Worm (Caenorhabditis elegans): ENCODE results near the gene che-7.

Gene che-7

ce11 chrV:7977701-7978461 is 8.9 kb upstream of the che-7 start, which contains the start of gene let-413:
Gene let-413 (minus strand): TSS chrV:7977776.
- TF ChIP-seq jun-1 (tag; optimal IDR thresholded peaks at IDR 0.05): no peak
- no peak for TF ChIP-seq ceh-16 (tag; optimal IDR thresholded peaks at IDR 0.05)
- TF ChIP-seq nhr-77 (tag; optimal IDR thresholded peaks at IDR 0.05): no peak
- no peak for TF ChIP-seq R02D3.7 (tag; optimal IDR thresholded peaks at IDR 0.05)
- no peak for TF ChIP-seq lin-15B (tag; optimal IDR thresholded peaks at IDR 0.05)
- TF ChIP-seq snpc-4 (tag; optimal IDR thresholded peaks at IDR 0.05): no peak
- no peak for TF ChIP-seq nhr-67 (tag; optimal IDR thresholded peaks at IDR 0.05)
- TF ChIP-seq egl-5 (tag; optimal IDR thresholded peaks at IDR 0.05): no peak
- no peak for TF ChIP-seq aly-2 (tag; optimal IDR thresholded peaks at IDR 0.05)
- TF ChIP-seq fkh-2 (tag; optimal IDR thresholded peaks at IDR 0.05): no peak
- TF ChIP-seq fos-1 (tag; optimal IDR thresholded peaks at IDR 0.05): no peak
- TF ChIP-seq mdl-1 (tag; optimal IDR thresholded peaks at IDR 0.05): no peak
- no peak for TF ChIP-seq ztf-4 (tag; optimal IDR thresholded peaks at IDR 0.05)
- no peak for TF ChIP-seq nhr-43 (tag; optimal IDR thresholded peaks at IDR 0.05; ENCODE audit: poor library complexity, severe bottlenecking)
- TF ChIP-seq sea-2 (GFP tag; optimal IDR thresholded peaks at IDR 0.05): no peak
- no peak for TF ChIP-seq skn-1 (tag; optimal IDR thresholded peaks at IDR 0.05)
- TF ChIP-seq nhr-11 (tag; optimal IDR thresholded peaks at IDR 0.05): no peak
- TF ChIP-seq nhr-12 (tag; optimal IDR thresholded peaks at IDR 0.05): no peak
- TF ChIP-seq ZK546.5 (tag; optimal IDR thresholded peaks at IDR 0.05): no peak
- TF ChIP-seq pqm-1 (tag; optimal IDR thresholded peaks at IDR 0.05): peak; percentile 67
- peak; percentile 62 for TF ChIP-seq elt-2 (tag; optimal IDR thresholded peaks at IDR 0.05)
- peak; percentile 25 for TF ChIP-seq nfya-1 (tag; optimal IDR thresholded peaks at IDR 0.05; ENCODE audit: insufficient read depth)
- TF ChIP-seq pha-4 (tag; optimal IDR thresholded peaks at IDR 0.05): peak; percentile 47

ce11 chrV:7971376-7971775 is 2.4 kb upstream of the che-7 start:
- TF ChIP-seq nhr-67 (tag; optimal IDR thresholded peaks at IDR 0.05) (no peak), unc-39 (tag; optimal IDR thresholded peaks at IDR 0.05) (no peak), elt-2 (tag; optimal IDR thresholded peaks at IDR 0.05) (no peak), lsy-12 (tag; optimal IDR thresholded peaks at IDR 0.05) (no peak), zag-1 (tag; optimal IDR thresholded peaks at IDR 0.05) (no peak), egl-27 (tag; optimal IDR thresholded peaks at IDR 0.05) (no peak), fkh-10 (GFP tag; optimal IDR thresholded peaks at IDR 0.05) (no peak), nhr-237 (tag; optimal IDR thresholded peaks at IDR 0.05) (no peak), nhr-77 (tag; optimal IDR thresholded peaks at IDR 0.05) (no peak), nhr-23 (tag; optimal IDR thresholded peaks at IDR 0.05) (no peak), nhr-76 (tag; optimal IDR thresholded peaks at IDR 0.05) (no peak), fkh-2 (tag; optimal IDR thresholded peaks at IDR 0.05) (no peak), nfya-1 (tag; optimal IDR thresholded peaks at IDR 0.05; ENCODE audit: insufficient read depth) (no peak), ZK546.5 (tag; optimal IDR thresholded peaks at IDR 0.05) (no peak), jun-1 (tag; optimal IDR thresholded peaks at IDR 0.05) (no peak)

ce11 chrV:7970519-7970918 is 1.5 kb upstream of the che-7 start:
- TF ChIP-seq nhr-77 (tag; optimal IDR thresholded peaks at IDR 0.05) (no peak), nhr-23 (tag; optimal IDR thresholded peaks at IDR 0.05) (no peak), nhr-28 (tag; optimal IDR thresholded peaks at IDR 0.05) (no peak), egl-5 (tag; optimal IDR thresholded peaks at IDR 0.05) (no peak), ceh-82 (tag; optimal IDR thresholded peaks at IDR 0.05) (no peak), hmg-11 (tag; optimal IDR thresholded peaks at IDR 0.05) (no peak), lin-39 (tag; optimal IDR thresholded peaks at IDR 0.05) (no peak), nfya-1 (tag; optimal IDR thresholded peaks at IDR 0.05; ENCODE audit: insufficient read depth) (no peak)

ce11 chrV:7964429-7964828 is 4.6 kb downstream of the che-7 start:
- TF ChIP-seq ztf-4 (tag; optimal IDR thresholded peaks at IDR 0.05): no peak
- no peak for TF ChIP-seq ceh-16 (tag; optimal IDR thresholded peaks at IDR 0.05)
- TF ChIP-seq egl-27 (tag; optimal IDR thresholded peaks at IDR 0.05): no peak
- TF ChIP-seq nhr-67 (tag; optimal IDR thresholded peaks at IDR 0.05): no peak
- TF ChIP-seq fos-1 (tag; optimal IDR thresholded peaks at IDR 0.05): no peak
- no peak for TF ChIP-seq tbx-2 (tag; optimal IDR thresholded peaks at IDR 0.05)
- no peak for TF ChIP-seq pha-4 (tag; optimal IDR thresholded peaks at IDR 0.05)
- TF ChIP-seq R02D3.7 (tag; optimal IDR thresholded peaks at IDR 0.05): no peak
- no peak for TF ChIP-seq snpc-4 (tag; optimal IDR thresholded peaks at IDR 0.05)
- no peak for TF ChIP-seq nhr-28 (tag; optimal IDR thresholded peaks at IDR 0.05)
- TF ChIP-seq ceh-9 (tag; optimal IDR thresholded peaks at IDR 0.05): no peak
- no peak for TF ChIP-seq nfya-1 (tag; optimal IDR thresholded peaks at IDR 0.05; ENCODE audit: insufficient read depth)
- no peak for TF ChIP-seq nhr-43 (tag; optimal IDR thresholded peaks at IDR 0.05; ENCODE audit: poor library complexity, severe bottlenecking)
- TF ChIP-seq skn-1 (tag; optimal IDR thresholded peaks at IDR 0.05): no peak
- TF ChIP-seq nhr-25 (tag; optimal IDR thresholded peaks at IDR 0.05): no peak
- no peak for TF ChIP-seq aly-2 (tag; optimal IDR thresholded peaks at IDR 0.05)
- TF ChIP-seq hmg-11 (tag; optimal IDR thresholded peaks at IDR 0.05): no peak
